Fruit fly (Drosophila melanogaster) whole organism: Measurements from ENCODE around the gene Ero1L.

Experiments
- pan ChIP-seq: fragments of >200 bp; optimal IDR thresholded peaks from 2 replicates; lab custom pipeline; 2017
- psq ChIP-seq: fragments of >200 bp; optimal IDR thresholded peaks from 2 replicates; lab custom pipeline; 2017
- usp ChIP-seq: fragments of >200 bp; optimal IDR thresholded peaks from 2 replicates; lab custom pipeline; 2017; ENCODE audit warnings: missing biosample characterization, missing genetic modification characterization, mixed read lengths

- TF ChIP-seq psq (lab: Kevin White, UChicago) (no peak), usp (GFP tag; lab: Kevin White, UChicago) (no peak), pan (lab: Kevin White, UChicago) (no peak)
These were observed 29.0 kb upstream of the Ero1L start, which contains the start of gene Akh for dm6 chr3L:4141167-4141566.
